Worm (Caenorhabditis elegans) whole organism, early embryonic: Measurements from ENCODE around the gene clec-198.

Experiments used
- B0310.2 ChIP-seq: sonication (generic microtip); optimal IDR thresholded peaks from 2 replicates; lab custom pipeline; 2016; ENCODE audit warnings: mild to moderate bottlenecking, missing genetic modification characterization, missing compliant biosample characterization
- F13C5.2 ChIP-seq: sonication (generic microtip); optimal IDR thresholded peaks from 2 replicates; lab custom pipeline; 2017; ENCODE audit warnings: mild to moderate bottlenecking, missing genetic modification characterization, inconsistent platforms, missing compliant biosample characterization
- aly-1 ChIP-seq: sonication (generic microtip); optimal IDR thresholded peaks from 2 replicates; lab custom pipeline; 2016; ENCODE audit warnings: missing genetic modification characterization, missing compliant biosample characterization
- ama-1 ChIP-seq: fragments of 150-350 bp; optimal IDR thresholded peaks from 2 replicates; lab custom pipeline; 2014
- ceh-13 ChIP-seq: fragments of 200-800 bp; sonication (Bioruptor generic); optimal IDR thresholded peaks from 2 replicates; lab custom pipeline; 2018; ENCODE audit warnings: mild to moderate bottlenecking, missing genetic modification characterization, missing compliant biosample characterization
- ceh-36 ChIP-seq: sonication (generic microtip); optimal IDR thresholded peaks from 2 replicates; lab custom pipeline; 2016; ENCODE audit warnings: missing genetic modification characterization, inconsistent platforms, missing compliant biosample characterization
- ets-7 ChIP-seq: sonication (generic microtip); optimal IDR thresholded peaks from 2 replicates; lab custom pipeline; 2016; ENCODE audit warnings: missing genotype, missing genetic modification characterization, missing compliant biosample characterization
- flt-1 ChIP-seq: fragments of 200-800 bp; sonication (Bioruptor generic); IDR thresholded peaks from 2 replicates; pipeline ENCODE4 v1.3.6; 2022; ENCODE audit warnings: missing genetic modification characterization, missing compliant biosample characterization
- hmbx-1 ChIP-seq: sonication (generic microtip); optimal IDR thresholded peaks from 2 replicates; lab custom pipeline; 2016; ENCODE audit warnings: mild to moderate bottlenecking, missing genetic modification characterization, missing compliant biosample characterization
- hmg-4 ChIP-seq: fragments of 200-800 bp; sonication (Bioruptor generic); optimal IDR thresholded peaks from 2 replicates; lab custom pipeline; 2018; ENCODE audit warnings: mild to moderate bottlenecking, missing genetic modification characterization, missing compliant biosample characterization
- hnd-1 ChIP-seq: sonication (generic microtip); optimal IDR thresholded peaks from 2 replicates; lab custom pipeline; 2016; ENCODE audit warnings: missing genetic modification characterization, missing compliant biosample characterization
- pes-1 ChIP-seq: fragments of 200-800 bp; sonication (Bioruptor generic); IDR thresholded peaks from 2 replicates; pipeline ENCODE4 v1.3.6; 2022; ENCODE audit warnings: missing genetic modification reagents, missing genetic modification characterization, missing compliant biosample characterization
- scrt-1 ChIP-seq: fragments of 200-800 bp; sonication (Bioruptor generic); IDR thresholded peaks from 2 replicates; pipeline ENCODE4 v1.3.6; 2022; ENCODE audit warnings: missing genetic modification characterization, missing compliant biosample characterization
- sea-1 ChIP-seq: fragments of 200-800 bp; sonication (Bioruptor generic); conservative IDR thresholded peaks from 2 replicates; pipeline ENCODE4 v1.3.6; 2022; ENCODE audit warnings: missing genetic modification characterization, missing compliant biosample characterization
- tbx-11 ChIP-seq: fragments of 200-800 bp; sonication (Bioruptor generic); IDR thresholded peaks from 2 replicates; pipeline ENCODE4 v1.3.6; 2022; ENCODE audit warnings: missing genetic modification characterization, missing compliant biosample characterization
- tbx-37 ChIP-seq: fragments of 200-800 bp; sonication (Bioruptor generic); conservative IDR thresholded peaks from 2 replicates; pipeline ENCODE4 v1.3.6; 2022; ENCODE audit warnings: missing genetic modification reagents, missing genetic modification characterization, missing compliant biosample characterization
- tra-4 ChIP-seq: sonication (generic microtip); optimal IDR thresholded peaks from 2 replicates; lab custom pipeline; 2017; ENCODE audit warnings: missing genetic modification characterization, missing compliant biosample characterization

Gene clec-198

ce11 chrIV:17341033-17341432 lies 5.9 kb upstream of the clec-198 start:
- TF ChIP-seq ceh-13: no peak
- TF ChIP-seq scrt-1 (GFP tag; lab: Robert Waterston, UW): no peak
- TF ChIP-seq hmbx-1 (tag; lab: Kevin White, UChicago): no peak
- TF ChIP-seq aly-1 (tag; lab: Kevin White, UChicago): no peak
- TF ChIP-seq sea-1: no peak
- TF ChIP-seq ama-1 (lab: Kevin White, UChicago): no peak
- no peak for TF ChIP-seq hnd-1 (tag; lab: Kevin White, UChicago)
- no peak for TF ChIP-seq pes-1 (GFP tag; lab: Robert Waterston, UW)
- no peak for TF ChIP-seq tbx-37 (GFP tag; lab: Robert Waterston, UW)
- TF ChIP-seq B0310.2 (tag; lab: Kevin White, UChicago): no peak
- TF ChIP-seq hmg-4 (GFP tag; lab: Kevin White, UChicago): no peak
- TF ChIP-seq tbx-11 (GFP tag; lab: Robert Waterston, UW): no peak
- no peak for TF ChIP-seq tra-4 (tag; lab: Kevin White, UChicago)
- TF ChIP-seq ceh-36 (tag; lab: Kevin White, UChicago): no peak

- TF ChIP-seq ceh-36 (tag; lab: Kevin White, UChicago) (no peak), tbx-37 (GFP tag; lab: Robert Waterston, UW) (no peak), hmg-4 (GFP tag; lab: Kevin White, UChicago) (no peak), ets-7 (no peak), sea-1 (no peak), tra-4 (tag; lab: Kevin White, UChicago) (no peak), scrt-1 (GFP tag; lab: Robert Waterston, UW) (no peak), tbx-11 (GFP tag; lab: Robert Waterston, UW) (no peak), hnd-1 (tag; lab: Kevin White, UChicago) (no peak), hmbx-1 (tag; lab: Kevin White, UChicago) (no peak), F13C5.2 (tag; lab: Kevin White, UChicago) (no peak), B0310.2 (tag; lab: Kevin White, UChicago) (no peak), ceh-13 (no peak), ama-1 (lab: Kevin White, UChicago) (no peak), pes-1 (GFP tag; lab: Robert Waterston, UW) (no peak)
Observed at ce11 chrIV:17342179-17342578, 4.8 kb upstream of the clec-198 start, which contains the start of gene C49C3.9. Gene C49C3.9 (minus strand): TSS chrIV:17342314.

- no peak for TF ChIP-seq B0310.2 (tag; lab: Kevin White, UChicago)
- no peak for TF ChIP-seq scrt-1 (GFP tag; lab: Robert Waterston, UW)
- no peak for TF ChIP-seq ceh-36 (tag; lab: Kevin White, UChicago)
- no peak for TF ChIP-seq tbx-11 (GFP tag; lab: Robert Waterston, UW)
- TF ChIP-seq pes-1 (GFP tag; lab: Robert Waterston, UW): no peak
- TF ChIP-seq tbx-37 (GFP tag; lab: Robert Waterston, UW): no peak
- TF ChIP-seq hnd-1 (tag; lab: Kevin White, UChicago): no peak
- TF ChIP-seq hmbx-1 (tag; lab: Kevin White, UChicago): no peak
- no peak for TF ChIP-seq tra-4 (tag; lab: Kevin White, UChicago)
- TF ChIP-seq hmg-4 (GFP tag; lab: Kevin White, UChicago): no peak
- no peak for TF ChIP-seq F13C5.2 (tag; lab: Kevin White, UChicago)
- no peak for TF ChIP-seq sea-1
- no peak for TF ChIP-seq ets-7
- no peak for TF ChIP-seq aly-1 (tag; lab: Kevin White, UChicago)
- no peak for TF ChIP-seq flt-1
- TF ChIP-seq ama-1 (lab: Kevin White, UChicago): no peak
- no peak for TF ChIP-seq ceh-13
Observed at ce11 chrIV:17342667-17343066, 4.3 kb upstream of the clec-198 start, which contains the start of gene C49C3.21. Gene C49C3.21 (plus strand): TSS chrIV:17342967.

ce11 chrIV:17343482-17343881 lies 3.5 kb upstream of the clec-198 start, which contains the start of gene C49C3.11:
Gene C49C3.11 (plus strand): TSS chrIV:17343782.
- TF ChIP-seq aly-1 (tag; lab: Kevin White, UChicago): no peak
- no peak for TF ChIP-seq sea-1
- no peak for TF ChIP-seq hnd-1 (tag; lab: Kevin White, UChicago)

ce11 chrIV:17351586-17351985 lies 4.6 kb downstream of the clec-198 start, which contains the start of gene clec-199:
Gene clec-199 (plus strand): TSS chrIV:17351886.
- no peak for TF ChIP-seq B0310.2 (tag; lab: Kevin White, UChicago)
- TF ChIP-seq flt-1: no peak
- no peak for TF ChIP-seq tra-4 (tag; lab: Kevin White, UChicago)
- no peak for TF ChIP-seq sea-1
- no peak for TF ChIP-seq ceh-36 (tag; lab: Kevin White, UChicago)
- no peak for TF ChIP-seq hmg-4 (GFP tag; lab: Kevin White, UChicago)
- TF ChIP-seq pes-1 (GFP tag; lab: Robert Waterston, UW): no peak
- no peak for TF ChIP-seq tbx-37 (GFP tag; lab: Robert Waterston, UW)
- no peak for TF ChIP-seq scrt-1 (GFP tag; lab: Robert Waterston, UW)
- TF ChIP-seq tbx-11 (GFP tag; lab: Robert Waterston, UW): no peak
- no peak for TF ChIP-seq ets-7
- TF ChIP-seq aly-1 (tag; lab: Kevin White, UChicago): no peak
- no peak for TF ChIP-seq ama-1 (lab: Kevin White, UChicago)

- TF ChIP-seq ama-1 (lab: Kevin White, UChicago): no peak
Observed at ce11 chrIV:17361143-17361542, 14.2 kb downstream of the clec-198 start, which contains the start of gene clec-202. Gene clec-202 (plus strand): TSS chrIV:17361443.

- TF ChIP-seq ets-7 (no peak), tbx-37 (GFP tag; lab: Robert Waterston, UW) (no peak), ceh-36 (tag; lab: Kevin White, UChicago) (no peak), ama-1 (lab: Kevin White, UChicago) (no peak), aly-1 (tag; lab: Kevin White, UChicago) (no peak), ceh-13 (no peak), F13C5.2 (tag; lab: Kevin White, UChicago) (no peak), flt-1 (no peak), pes-1 (GFP tag; lab: Robert Waterston, UW) (no peak), hmbx-1 (tag; lab: Kevin White, UChicago) (no peak), B0310.2 (tag; lab: Kevin White, UChicago) (no peak)
Observed at ce11 chrIV:17367294-17367693, 20.3 kb downstream of the clec-198 start, which contains the start of gene zipt-17. Gene zipt-17 (minus strand): TSS chrIV:17367394.
